Worm (Caenorhabditis elegans): ENCODE data around the gene mthf-1.

DNA sequence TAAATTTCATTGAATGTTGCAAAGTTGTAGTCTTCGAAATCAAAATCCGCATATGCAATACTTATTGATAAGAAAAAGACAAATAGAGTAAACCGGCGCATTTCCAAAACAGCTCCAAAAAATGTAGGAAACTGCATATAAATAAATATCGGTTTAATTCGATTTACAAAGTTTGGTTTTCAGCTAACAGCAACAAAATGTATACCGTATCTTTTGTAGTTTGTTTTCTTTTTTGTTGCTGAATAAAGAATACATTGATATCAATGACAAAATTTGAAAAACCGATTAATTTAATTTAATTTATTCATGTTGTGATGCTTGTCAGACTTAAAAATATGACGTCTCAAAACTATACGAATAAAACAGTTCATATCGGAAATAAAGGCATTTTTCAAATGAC is 16.2 kb downstream of the mthf-1 start, which contains the start of gene B0228.8:
- TF ChIP-seq ref-1 (GFP tag; conservative IDR thresholded peaks at IDR 0.05), result no peak
- TF ChIP-seq ztf-29 (GFP tag; IDR thresholded peaks at IDR 0.05), result no peak
- TF ChIP-seq T22C8.4 (GFP tag; IDR thresholded peaks at IDR 0.05), result no peak
- no peak for TF ChIP-seq ztf-23 (GFP tag; IDR thresholded peaks at IDR 0.05)
- no peak for TF ChIP-seq tab-1 (GFP tag; IDR thresholded peaks at IDR 0.05)
- no peak for TF ChIP-seq flt-1 (GFP tag; IDR thresholded peaks at IDR 0.05)
- TF ChIP-seq klf-2 (GFP tag; conservative IDR thresholded peaks at IDR 0.05), result no peak
- no peak for TF ChIP-seq med-1 (GFP tag; optimal IDR thresholded peaks at IDR 0.05; ENCODE audit: insufficient read depth)

Data from whole organism, midembryonic.